Fruit fly (Drosophila melanogaster) whole organism, embryonic: ENCODE results near the gene CG17717.

Experiments used
- Abd-B ChIP-seq: fragments of 200-800 bp; sonication (Bioruptor generic); optimal IDR thresholded peaks from 2 replicates; lab custom pipeline; 2018; ENCODE audit warnings: missing biosample characterization, mild to moderate bottlenecking, missing genetic modification characterization, moderate library complexity
- Atf3 ChIP-seq: fragments of 200-800 bp; sonication (Bioruptor generic); optimal IDR thresholded peaks from 3 replicates; lab custom pipeline; 2016; ENCODE audit warnings: missing biosample characterization, missing genetic modification characterization
- Bteb2 ChIP-seq: fragments of 200-800 bp; sonication (Bioruptor generic); optimal IDR thresholded peaks from 2 replicates; lab custom pipeline; 2016; ENCODE audit warnings: missing biosample characterization, missing genetic modification characterization
- CG10209 ChIP-seq: fragments of 200-800 bp; sonication (Bioruptor generic); optimal IDR thresholded peaks from 3 replicates; lab custom pipeline; 2017; ENCODE audit warnings: missing biosample characterization, mild to moderate bottlenecking, missing genetic modification characterization, missing genetic modification reagents
- CG11723 ChIP-seq: fragments of 200-800 bp; sonication (Bioruptor generic); optimal IDR thresholded peaks from 2 replicates; lab custom pipeline; 2017; ENCODE audit warnings: missing biosample characterization, mild to moderate bottlenecking, missing genetic modification characterization
- CG12391 ChIP-seq: fragments of 200-800 bp; sonication (Bioruptor generic); optimal IDR thresholded peaks from 3 replicates; lab custom pipeline; 2018; ENCODE audit warnings: missing biosample characterization, mild to moderate bottlenecking, missing genetic modification characterization, moderate library complexity
- CG12744 ChIP-seq: fragments of 200-800 bp; sonication (Bioruptor generic); optimal IDR thresholded peaks from 2 replicates; lab custom pipeline; 2016; ENCODE audit warnings: missing biosample characterization, missing genetic modification characterization
- CG13123 ChIP-seq: fragments of 200-800 bp; sonication (Bioruptor generic); optimal IDR thresholded peaks from 2 replicates; lab custom pipeline; 2016; ENCODE audit warnings: missing biosample characterization, missing genetic modification characterization
- CG14965 ChIP-seq: fragments of 200-800 bp; sonication (Bioruptor generic); optimal IDR thresholded peaks from 2 replicates; lab custom pipeline; 2016; ENCODE audit warnings: missing biosample characterization, missing genetic modification characterization, borderline replicate concordance
- CG17359 ChIP-seq: fragments of 200-800 bp; sonication (Bioruptor generic); optimal IDR thresholded peaks from 3 replicates; lab custom pipeline; 2018; ENCODE audit warnings: missing biosample characterization, mild to moderate bottlenecking, missing genetic modification characterization, moderate library complexity
- CG17385 ChIP-seq: fragments of 200-800 bp; sonication (Bioruptor generic); optimal IDR thresholded peaks from 3 replicates; lab custom pipeline; 2018; ENCODE audit warnings: missing biosample characterization, mild to moderate bottlenecking, missing genetic modification characterization
- CG1792 ChIP-seq: fragments of 200-800 bp; sonication (Bioruptor generic); optimal IDR thresholded peaks from 2 replicates; lab custom pipeline; 2016; ENCODE audit warnings: missing biosample characterization, missing genetic modification characterization
- CG2116 ChIP-seq: fragments of 200-800 bp; sonication (Bioruptor generic); optimal IDR thresholded peaks from 3 replicates; lab custom pipeline; 2018; ENCODE audit warnings: missing biosample characterization, mild to moderate bottlenecking, missing genetic modification characterization
- CG2129 ChIP-seq: fragments of 200-800 bp; sonication (Bioruptor generic); IDR thresholded peaks from 2 replicates; pipeline ENCODE4 v1.3.6; 2022; ENCODE audit warnings: missing biosample characterization, missing genetic modification characterization; ENCODE audit not compliant: partially characterized antibody
- CG3065 ChIP-seq: fragments of 200-800 bp; sonication (Bioruptor generic); optimal IDR thresholded peaks from 2 replicates; lab custom pipeline; 2016; ENCODE audit warnings: missing biosample characterization, missing genetic modification characterization
- CG3163 ChIP-seq: fragments of 200-800 bp; sonication (Bioruptor generic); optimal IDR thresholded peaks from 3 replicates; lab custom pipeline; 2016; ENCODE audit warnings: missing biosample characterization, missing genetic modification characterization
- CG32532 ChIP-seq: fragments of 200-800 bp; sonication (Bioruptor generic); IDR thresholded peaks from 2 replicates; pipeline ENCODE4 v1.3.6; 2022; ENCODE audit warnings: missing biosample characterization, missing genetic modification characterization
- CG5180 ChIP-seq: fragments of 200-800 bp; sonication (Bioruptor generic); optimal IDR thresholded peaks from 3 replicates; lab custom pipeline; 2017; ENCODE audit warnings: missing biosample characterization, missing genetic modification characterization, mild to moderate bottlenecking, moderate library complexity, missing genetic modification reagents
- CG7839 ChIP-seq: fragments of 200-800 bp; sonication (Bioruptor generic); optimal IDR thresholded peaks from 3 replicates; lab custom pipeline; 2018; ENCODE audit warnings: missing biosample characterization, mild to moderate bottlenecking, missing genetic modification characterization, moderate library complexity
- CG7963 ChIP-seq: fragments of 200-800 bp; sonication (Bioruptor generic); IDR thresholded peaks from 3 replicates; pipeline ENCODE4 v1.3.6; 2022; ENCODE audit warnings: missing biosample characterization, missing genetic modification characterization; ENCODE audit not compliant: partially characterized antibody
- CG8359 ChIP-seq: fragments of 200-800 bp; sonication (Bioruptor generic); optimal IDR thresholded peaks from 2 replicates; lab custom pipeline; 2017; ENCODE audit warnings: missing biosample characterization, mild to moderate bottlenecking, missing genetic modification characterization, borderline replicate concordance
- CG8924 ChIP-seq: fragments of 200-800 bp; optimal IDR thresholded peaks from 3 replicates; lab custom pipeline; 2019; ENCODE audit warnings: missing biosample characterization, mild to moderate bottlenecking, missing genetic modification characterization, moderate library complexity
- CkIIα-i1 ChIP-seq: fragments of 200-800 bp; sonication (Bioruptor generic); IDR thresholded peaks from 2 replicates; pipeline ENCODE4 v1.3.6; 2022; ENCODE audit warnings: missing biosample characterization, missing genetic modification characterization
- Ets97D ChIP-seq: fragments of 200-800 bp; sonication (Bioruptor generic); optimal IDR thresholded peaks from 3 replicates; lab custom pipeline; 2016; ENCODE audit warnings: missing biosample characterization, missing genetic modification characterization
- HLH54F ChIP-seq: fragments of 200-800 bp; sonication (Bioruptor generic); optimal IDR thresholded peaks from 3 replicates; lab custom pipeline; 2016; ENCODE audit warnings: missing biosample characterization, missing genetic modification characterization
- Mes4 ChIP-seq: fragments of 200-800 bp; sonication (Bioruptor generic); optimal IDR thresholded peaks from 2 replicates; lab custom pipeline; 2016; ENCODE audit warnings: missing biosample characterization, missing genetic modification characterization
- NfI ChIP-seq: fragments of 200-800 bp; sonication (Bioruptor generic); optimal IDR thresholded peaks from 3 replicates; lab custom pipeline; 2018; ENCODE audit warnings: missing biosample characterization, mild to moderate bottlenecking, missing genetic modification characterization, moderate library complexity
- Pdp1 ChIP-seq, 2 experiments: fragments of 200-800 bp; sonication (Bioruptor generic); optimal IDR thresholded peaks; 3 replicates each; lab custom pipeline; 2016; ENCODE audit warnings: missing biosample characterization in 2 of 2, missing genetic modification characterization in 2 of 2, mild to moderate bottlenecking in 1 of 2, moderate library complexity in 1 of 2
- Poxn ChIP-seq: fragments of 200-800 bp; sonication (Bioruptor generic); IDR thresholded peaks from 2 replicates; pipeline ENCODE4 v1.3.6; 2022; ENCODE audit warnings: missing biosample characterization, missing genetic modification characterization
- bcd ChIP-seq: fragments of 200-800 bp; sonication (Bioruptor generic); optimal IDR thresholded peaks from 2 replicates; lab custom pipeline; 2017; ENCODE audit warnings: missing biosample characterization, mild to moderate bottlenecking, missing genetic modification characterization
- bigmax ChIP-seq: fragments of 200-800 bp; sonication (Bioruptor generic); optimal IDR thresholded peaks from 2 replicates; lab custom pipeline; 2018; ENCODE audit warnings: missing biosample characterization, mild to moderate bottlenecking, missing genetic modification characterization
- cg ChIP-seq: fragments of 200-800 bp; sonication (Bioruptor generic); optimal IDR thresholded peaks from 3 replicates; lab custom pipeline; 2019; ENCODE audit warnings: missing biosample characterization, mild to moderate bottlenecking, missing genetic modification characterization, moderate library complexity
- corto ChIP-seq: fragments of 200-800 bp; sonication (Bioruptor generic); optimal IDR thresholded peaks from 2 replicates; lab custom pipeline; 2016; ENCODE audit warnings: missing biosample characterization, mild to moderate bottlenecking, missing genetic modification characterization, moderate library complexity
- ems ChIP-seq: fragments of 200-800 bp; sonication (Bioruptor generic); optimal IDR thresholded peaks from 3 replicates; lab custom pipeline; 2016; ENCODE audit warnings: missing biosample characterization, missing genetic modification characterization
- esg ChIP-seq: fragments of 200-800 bp; sonication (Bioruptor generic); conservative IDR thresholded peaks from 2 replicates; pipeline ENCODE4 v1.3.6; 2022; ENCODE audit warnings: missing biosample characterization, missing genetic modification characterization
- grn ChIP-seq: fragments of 200-800 bp; sonication (Bioruptor generic); optimal IDR thresholded peaks from 3 replicates; lab custom pipeline; 2017; ENCODE audit warnings: missing biosample characterization, missing genetic modification characterization
- ham ChIP-seq: fragments of 200-800 bp; sonication (Bioruptor generic); IDR thresholded peaks from 2 replicates; pipeline ENCODE4 v1.3.6; 2022; ENCODE audit warnings: missing biosample characterization, missing genetic modification characterization
- kay ChIP-seq: fragments of 200-800 bp; sonication (Bioruptor generic); optimal IDR thresholded peaks from 2 replicates; lab custom pipeline; 2016; ENCODE audit warnings: missing biosample characterization, missing genetic modification characterization
- luna ChIP-seq: fragments of 200-800 bp; sonication (Bioruptor generic); optimal IDR thresholded peaks from 2 replicates; lab custom pipeline; 2016; ENCODE audit warnings: missing biosample characterization, missing genetic modification characterization
- nerfin-1 ChIP-seq: fragments of 200-800 bp; sonication (Bioruptor generic); optimal IDR thresholded peaks from 3 replicates; lab custom pipeline; 2019; ENCODE audit warnings: missing biosample characterization, mild to moderate bottlenecking, missing genetic modification characterization, moderate library complexity
- nom ChIP-seq: fragments of 200-800 bp; sonication (Bioruptor generic); optimal IDR thresholded peaks from 2 replicates; lab custom pipeline; 2017; ENCODE audit warnings: missing biosample characterization, missing genetic modification characterization, mild to moderate bottlenecking, moderate library complexity, missing genetic modification reagents
- pan ChIP-seq, 4 experiments: fragments of >200 bp in 3 of 4; fragments of 200-800 bp in 1 of 4; sonication (Bioruptor generic) in 1 of 4; optimal IDR thresholded peaks in 3 of 4; IDR thresholded peaks in 1 of 4; 2 replicates each; pipeline versions ENCODE4 v1.3.6 to Lab custom; 2017 to 2022; ENCODE audit warnings: missing biosample characterization in 2 of 4, missing genetic modification characterization in 2 of 4, mixed read lengths in 1 of 4
- psq ChIP-seq: fragments of 200-800 bp; sonication (Bioruptor generic); optimal IDR thresholded peaks from 2 replicates; lab custom pipeline; 2017; ENCODE audit warnings: missing biosample characterization, missing genetic modification characterization
- ranshi ChIP-seq: fragments of 200-800 bp; sonication (Bioruptor generic); IDR thresholded peaks from 2 replicates; pipeline ENCODE4 v1.3.6; 2022; ENCODE audit warnings: missing biosample characterization, missing genetic modification characterization
- seq ChIP-seq: fragments of 200-800 bp; sonication (Bioruptor generic); IDR thresholded peaks from 2 replicates; pipeline ENCODE4 v1.3.6; 2022; ENCODE audit warnings: missing biosample characterization, missing genetic modification characterization
- stc ChIP-seq: fragments of 200-800 bp; sonication (Bioruptor generic); IDR thresholded peaks from 2 replicates; pipeline ENCODE4 v1.3.6; 2022; ENCODE audit warnings: missing biosample characterization, missing genetic modification characterization
- sug ChIP-seq: fragments of 200-800 bp; optimal IDR thresholded peaks from 2 replicates; lab custom pipeline; 2019; ENCODE audit warnings: missing biosample characterization, mild to moderate bottlenecking, missing genetic modification characterization, moderate library complexity
- tio ChIP-seq: fragments of 200-800 bp; sonication (Bioruptor generic); optimal IDR thresholded peaks from 2 replicates; lab custom pipeline; 2017; ENCODE audit warnings: missing biosample characterization, missing genetic modification characterization, inconsistent platforms
- usp ChIP-seq: fragments of >200 bp; optimal IDR thresholded peaks from 2 replicates; lab custom pipeline; 2017; ENCODE audit warnings: missing biosample characterization, missing genetic modification characterization
- wor ChIP-seq: fragments of 200-800 bp; sonication (Bioruptor generic); IDR thresholded peaks from 2 replicates; pipeline ENCODE4 v1.3.6; 2022; ENCODE audit warnings: missing biosample characterization, missing genetic modification characterization
- yki ChIP-seq: fragments of >200 bp; optimal IDR thresholded peaks from 3 replicates; lab custom pipeline; 2018

The CG17717 gene

dm6 chrX:6599233-6599632, 10.1 kb downstream of the CG17717 start (continued):
- TF ChIP-seq CG3163 (GFP tag; lab: Kevin White, UChicago) (peak; percentile 26), seq (GFP tag; lab: Robert Waterston, UW) (no peak), CG12391 (tag; lab: Kevin White, UChicago) (no peak), Abd-B (peak; percentile 73), corto (GFP tag; lab: Kevin White, UChicago) (no peak), CG32532 (GFP tag; lab: Robert Waterston, UW) (peak; percentile 93), NfI (GFP tag; lab: Kevin White, UChicago) (no peak), psq (GFP tag; lab: Kevin White, UChicago) (no peak), Bteb2 (GFP tag; lab: Kevin White, UChicago) (no peak), CG7963 (GFP tag; lab: Robert Waterston, UW) (no peak), CG2116 (no peak), CG13123 (no peak), cg (GFP tag; lab: Kevin White, UChicago) (no peak), CG11723 (no peak), luna (peak; percentile 86), bcd (GFP tag; lab: Kevin White, UChicago) (peak; percentile 93), yki (lab: Kevin White, UChicago) (no peak), esg (GFP tag; lab: Robert Waterston, UW) (peak; percentile 95), CG17359 (tag; lab: Kevin White, UChicago) (peak; percentile 94), sug (tag; lab: Kevin White, UChicago) (peak; percentile 26), grn (GFP tag; lab: Kevin White, UChicago) (peak; percentile 70), wor (peak; percentile 42; the same call in 1 of the 2 replicates), CG3065 (no peak), Atf3 (GFP tag; lab: Kevin White, UChicago) (no peak), usp (GFP tag; lab: Kevin White, UChicago) (no peak), ham (GFP tag; lab: Robert Waterston, UW) (no peak), kay (GFP tag; lab: Kevin White, UChicago) (peak; percentile 79), ranshi (GFP tag; lab: Robert Waterston, UW) (peak; percentile 99), CG5180 (GFP tag; lab: Kevin White, UChicago) (peak; percentile 54), Pdp1 (GFP tag; optimal IDR thresholded peaks at IDR 0.05; lab: Kevin White, UChicago) (peak; percentile 87 to 90), bigmax (no peak), stc (peak; percentile 98), tio (GFP tag; lab: Kevin White, UChicago) (no peak), CG12744 (GFP tag; lab: Kevin White, UChicago) (peak; percentile 90), Ets97D (peak; percentile 70), ems (peak; percentile 84), CG8924 (no peak), Mes4 (GFP tag; lab: Kevin White, UChicago) (no peak), HLH54F (GFP tag; lab: Kevin White, UChicago) (peak; percentile 85), pan (optimal IDR thresholded peaks at IDR 0.05; lab: Kevin White, UChicago) (no peak), pan (GFP tag; optimal IDR thresholded peaks at IDR 0.05 in 1 of 2, IDR thresholded peaks at IDR 0.05 in 1 of 2) (peak in 1 of 2 experiments; percentile 99), CkIIα-i1 (GFP tag; lab: Robert Waterston, UW) (peak; percentile 86), nerfin-1 (tag; lab: Kevin White, UChicago) (peak; percentile 47), nom (GFP tag; lab: Kevin White, UChicago) (peak; percentile 41), CG17385 (peak; percentile 87), CG14965 (GFP tag; lab: Kevin White, UChicago) (peak; percentile 45), CG7839 (peak; percentile 94), CG10209 (GFP tag; lab: Kevin White, UChicago) (peak; percentile 92), CG1792 (GFP tag; lab: Kevin White, UChicago) (peak; percentile 76), CG8359 (GFP tag; lab: Kevin White, UChicago) (no peak), Poxn (GFP tag; lab: Robert Waterston, UW) (no peak), CG2129 (no peak)
